Worm (Caenorhabditis elegans) whole organism, L3 larva: Measurements from ENCODE around the gene tag-276.

Experiments used
- ama-1 ChIP-seq: fragments of 150-350 bp; optimal IDR thresholded peaks from 2 replicates; lab custom pipeline; 2018
- ceh-16 ChIP-seq: sonication (generic microtip); optimal IDR thresholded peaks from 2 replicates; lab custom pipeline; 2017; ENCODE audit warnings: missing biosample characterization, missing genetic modification characterization
- ceh-9 ChIP-seq: sonication (generic microtip); optimal IDR thresholded peaks from 2 replicates; lab custom pipeline; 2018; ENCODE audit warnings: missing biosample characterization, missing genetic modification characterization
- eor-1 ChIP-seq, 2 experiments: fragments of 150-350 bp; optimal IDR thresholded peaks; 2 replicates each; lab custom pipeline; 2014 to 2018; ENCODE audit warnings: missing biosample characterization in 2 of 2, missing genetic modification characterization in 2 of 2
- fkh-10 ChIP-seq: sonication (generic microtip); optimal IDR thresholded peaks from 2 replicates; lab custom pipeline; 2017; ENCODE audit warnings: missing biosample characterization, missing genetic modification reagents, missing genetic modification characterization
- lin-15B ChIP-seq: fragments of 150-350 bp; optimal IDR thresholded peaks from 2 replicates; lab custom pipeline; 2014; ENCODE audit warnings: missing biosample characterization, missing genetic modification characterization
- nhr-11 ChIP-seq: fragments of 150-350 bp; optimal IDR thresholded peaks from 2 replicates; lab custom pipeline; 2014; ENCODE audit warnings: missing biosample characterization, missing genetic modification characterization
- nhr-77 ChIP-seq: fragments of 150-350 bp; optimal IDR thresholded peaks from 2 replicates; lab custom pipeline; 2014; ENCODE audit warnings: missing biosample characterization, missing genetic modification characterization
- pqm-1 ChIP-seq: fragments of 150-350 bp; optimal IDR thresholded peaks from 2 replicates; lab custom pipeline; 2017; ENCODE audit warnings: missing biosample characterization, missing genetic modification characterization, inconsistent platforms
- zag-1 ChIP-seq: fragments of 150-350 bp; optimal IDR thresholded peaks from 2 replicates; lab custom pipeline; 2014; ENCODE audit warnings: missing biosample characterization, missing genetic modification characterization

- TF ChIP-seq nhr-77 (tag; lab: Kevin White, UChicago) (no peak), eor-1 (tag; optimal IDR thresholded peaks at IDR 0.05; lab: Kevin White, UChicago) (no peak), lin-15B (no peak), pqm-1 (no peak), ama-1 (lab: Kevin White, UChicago) (no peak), zag-1 (no peak), ceh-16 (tag; lab: Kevin White, UChicago) (no peak), nhr-11 (no peak), fkh-10 (GFP tag; lab: Kevin White, UChicago) (no peak), ceh-9 (tag; lab: Kevin White, UChicago) (no peak)
Observed at ce11 chrII:12268857-12269256, 19.9 kb upstream of the tag-276 start.
